Fruit fly (Drosophila melanogaster) whole organism, embryonic: ENCODE results near the gene Rh2.

Experiments
- Bgb ChIP-seq: fragments of 200-800 bp; sonication (Bioruptor generic); IDR thresholded peaks from 2 replicates; pipeline ENCODE4 v1.3.6; 2022; ENCODE audit warnings: missing biosample characterization, missing genetic modification characterization; ENCODE audit not compliant: partially characterized antibody
- BtbVII ChIP-seq: fragments of 200-800 bp; sonication (Bioruptor generic); optimal IDR thresholded peaks from 3 replicates; lab custom pipeline; 2017; ENCODE audit warnings: missing biosample characterization, mild to moderate bottlenecking, missing genetic modification characterization
- CG12104 ChIP-seq: fragments of 200-800 bp; sonication (Bioruptor generic); optimal IDR thresholded peaks from 3 replicates; lab custom pipeline; 2016; ENCODE audit warnings: missing biosample characterization, missing genetic modification characterization
- CG12769 ChIP-seq: fragments of 200-800 bp; sonication (Bioruptor generic); optimal IDR thresholded peaks from 2 replicates; lab custom pipeline; 2019; ENCODE audit warnings: missing biosample characterization, mild to moderate bottlenecking, missing genetic modification characterization, moderate library complexity
- CG14965 ChIP-seq: fragments of 200-800 bp; sonication (Bioruptor generic); optimal IDR thresholded peaks from 2 replicates; lab custom pipeline; 2016; ENCODE audit warnings: missing biosample characterization, missing genetic modification characterization, borderline replicate concordance
- CG1529 ChIP-seq: fragments of 200-800 bp; sonication (Bioruptor generic); optimal IDR thresholded peaks from 3 replicates; lab custom pipeline; 2018; ENCODE audit warnings: missing biosample characterization, missing genetic modification characterization
- CG15601 ChIP-seq: fragments of 200-800 bp; sonication (Bioruptor generic); optimal IDR thresholded peaks from 3 replicates; lab custom pipeline; 2019; ENCODE audit warnings: missing biosample characterization, mild to moderate bottlenecking, missing genetic modification characterization, moderate library complexity
- CG17186 ChIP-seq: fragments of 200-800 bp; sonication (Bioruptor generic); optimal IDR thresholded peaks from 3 replicates; lab custom pipeline; 2017; ENCODE audit warnings: missing biosample characterization, missing genetic modification reagents, missing genetic modification characterization
- CG17802 ChIP-seq: fragments of 200-800 bp; sonication (Bioruptor generic); optimal IDR thresholded peaks from 2 replicates; lab custom pipeline; 2018; ENCODE audit warnings: missing biosample characterization, mild to moderate bottlenecking, missing genetic modification characterization, moderate library complexity
- CG18619 ChIP-seq: fragments of 200-800 bp; sonication (Bioruptor generic); optimal IDR thresholded peaks from 3 replicates; lab custom pipeline; 2017; ENCODE audit warnings: missing biosample characterization, mild to moderate bottlenecking, missing genetic modification characterization
- CG31365 ChIP-seq: fragments of 200-800 bp; sonication (Bioruptor generic); optimal IDR thresholded peaks from 2 replicates; lab custom pipeline; 2018; ENCODE audit warnings: missing biosample characterization, mild to moderate bottlenecking, missing genetic modification characterization
- CG31388 ChIP-seq: fragments of 200-800 bp; sonication (Bioruptor generic); optimal IDR thresholded peaks from 2 replicates; lab custom pipeline; 2016; ENCODE audit warnings: missing biosample characterization, missing genetic modification characterization
- CG34422 ChIP-seq: fragments of 200-800 bp; sonication (Bioruptor generic); IDR thresholded peaks from 3 replicates; pipeline ENCODE4 v1.3.6; 2022; ENCODE audit warnings: missing biosample characterization, missing genetic modification characterization
- CG4360 ChIP-seq: fragments of 200-800 bp; sonication (Bioruptor generic); IDR thresholded peaks from 2 replicates; pipeline ENCODE4 v1.3.6; 2022; ENCODE audit warnings: missing biosample characterization, missing genetic modification characterization
- CG4424 ChIP-seq: fragments of 200-800 bp; sonication (Bioruptor generic); optimal IDR thresholded peaks from 3 replicates; lab custom pipeline; 2016; ENCODE audit warnings: missing biosample characterization, missing genetic modification characterization
- CG7745 ChIP-seq: fragments of 200-800 bp; sonication (Bioruptor generic); optimal IDR thresholded peaks from 2 replicates; lab custom pipeline; 2018; ENCODE audit warnings: missing biosample characterization, mild to moderate bottlenecking, missing genetic modification characterization, moderate library complexity
- CG8388 ChIP-seq: fragments of 200-800 bp; sonication (Bioruptor generic); optimal IDR thresholded peaks from 2 replicates; lab custom pipeline; 2019; ENCODE audit warnings: missing biosample characterization, mild to moderate bottlenecking, missing genetic modification characterization, moderate library complexity
- CG8478 ChIP-seq: fragments of >200 bp; optimal IDR thresholded peaks from 2 replicates; lab custom pipeline; 2018
- CG9609 ChIP-seq: fragments of 200-800 bp; sonication (Bioruptor generic); optimal IDR thresholded peaks from 3 replicates; lab custom pipeline; 2016; ENCODE audit warnings: missing biosample characterization, missing genetic modification characterization
- CG9817 ChIP-seq: fragments of 200-800 bp; sonication (Bioruptor generic); optimal IDR thresholded peaks from 2 replicates; lab custom pipeline; 2018; ENCODE audit warnings: missing biosample characterization, mild to moderate bottlenecking, missing genetic modification characterization, moderate library complexity
- Chrac-16 ChIP-seq: fragments of 200-800 bp; sonication (Bioruptor generic); optimal IDR thresholded peaks from 3 replicates; lab custom pipeline; 2016; ENCODE audit warnings: missing biosample characterization, missing genetic modification characterization
- Dip3 ChIP-seq: fragments of 200-800 bp; sonication (Bioruptor generic); optimal IDR thresholded peaks from 3 replicates; lab custom pipeline; 2016; ENCODE audit warnings: missing biosample characterization, missing genetic modification characterization
- Elba2 ChIP-seq: fragments of 200-800 bp; sonication (Bioruptor generic); optimal IDR thresholded peaks from 3 replicates; lab custom pipeline; 2016; ENCODE audit warnings: missing biosample characterization, missing genetic modification characterization
- Hmx ChIP-seq: fragments of 200-800 bp; sonication (Bioruptor generic); optimal IDR thresholded peaks from 2 replicates; lab custom pipeline; 2016; ENCODE audit warnings: missing biosample characterization, missing genetic modification characterization
- Nf-YA ChIP-seq: fragments of 200-800 bp; sonication (Bioruptor generic); IDR thresholded peaks from 2 replicates; pipeline ENCODE4 v1.3.6; 2022; ENCODE audit warnings: missing biosample characterization, missing genetic modification characterization
- Nf-YB ChIP-seq: fragments of 200-800 bp; sonication (Bioruptor generic); optimal IDR thresholded peaks from 3 replicates; lab custom pipeline; 2019; ENCODE audit warnings: missing biosample characterization, mild to moderate bottlenecking, missing genetic modification characterization, moderate library complexity
- Nf-YC ChIP-seq: fragments of 200-800 bp; optimal IDR thresholded peaks from 3 replicates; lab custom pipeline; 2019; ENCODE audit warnings: missing biosample characterization, mild to moderate bottlenecking, missing genetic modification characterization, moderate library complexity
- Side ChIP-seq: fragments of 200-800 bp; sonication (Bioruptor generic); optimal IDR thresholded peaks from 2 replicates; lab custom pipeline; 2016; ENCODE audit warnings: missing biosample characterization, missing genetic modification characterization
- Sox100B ChIP-seq: fragments of 200-800 bp; sonication (Bioruptor generic); optimal IDR thresholded peaks from 3 replicates; lab custom pipeline; 2018; ENCODE audit warnings: missing biosample characterization, mild to moderate bottlenecking, missing genetic modification characterization
- Ssrp ChIP-seq: fragments of 200-800 bp; sonication (Bioruptor generic); optimal IDR thresholded peaks from 2 replicates; lab custom pipeline; 2018; ENCODE audit warnings: missing biosample characterization, mild to moderate bottlenecking, missing genetic modification characterization, moderate library complexity
- ap ChIP-seq: fragments of 200-800 bp; sonication (Bioruptor generic); IDR thresholded peaks from 2 replicates; pipeline ENCODE4 v1.3.6; 2022; ENCODE audit warnings: missing biosample characterization, missing genetic modification characterization
- ash1 ChIP-seq: fragments of 200-800 bp; sonication (Bioruptor generic); optimal IDR thresholded peaks from 2 replicates; lab custom pipeline; 2018; ENCODE audit warnings: missing biosample characterization, mild to moderate bottlenecking, missing genetic modification characterization
- btn ChIP-seq: fragments of 200-800 bp; sonication (Bioruptor generic); optimal IDR thresholded peaks from 2 replicates; lab custom pipeline; 2016; ENCODE audit warnings: missing biosample characterization, missing genetic modification characterization
- chif ChIP-seq, 2 experiments: fragments of 200-800 bp; sonication (Bioruptor generic); optimal IDR thresholded peaks; 3 replicates each; lab custom pipeline; 2016; ENCODE audit warnings: missing biosample characterization in 2 of 2, missing genetic modification characterization in 2 of 2
- da ChIP-seq: fragments of 200-800 bp; sonication (Bioruptor generic); optimal IDR thresholded peaks from 2 replicates; lab custom pipeline; 2016; ENCODE audit warnings: missing biosample characterization, missing genetic modification characterization
- eyg ChIP-seq: fragments of 200-800 bp; sonication (Bioruptor generic); optimal IDR thresholded peaks from 3 replicates; lab custom pipeline; 2016; ENCODE audit warnings: missing biosample characterization, missing genetic modification characterization
- ftz-f1 ChIP-seq: fragments of 200-800 bp; sonication (Bioruptor generic); optimal IDR thresholded peaks from 2 replicates; lab custom pipeline; 2016; ENCODE audit warnings: missing biosample characterization, missing genetic modification characterization
- fu2 ChIP-seq: fragments of 200-800 bp; sonication (Bioruptor generic); optimal IDR thresholded peaks from 2 replicates; lab custom pipeline; 2016; ENCODE audit warnings: missing biosample characterization, missing genetic modification characterization
- ham ChIP-seq: fragments of 200-800 bp; sonication (Bioruptor generic); IDR thresholded peaks from 2 replicates; pipeline ENCODE4 v1.3.6; 2022; ENCODE audit warnings: missing biosample characterization, missing genetic modification characterization
- hth ChIP-seq: fragments of >200 bp; optimal IDR thresholded peaks from 2 replicates; lab custom pipeline; 2017; ENCODE audit warnings: inconsistent platforms
- jing ChIP-seq: fragments of 200-800 bp; sonication (Bioruptor generic); optimal IDR thresholded peaks from 2 replicates; lab custom pipeline; 2018; ENCODE audit warnings: missing biosample characterization, mild to moderate bottlenecking, missing genetic modification characterization
- lilli ChIP-seq: fragments of 200-800 bp; sonication (Bioruptor generic); optimal IDR thresholded peaks from 3 replicates; lab custom pipeline; 2016; ENCODE audit warnings: missing biosample characterization, missing genetic modification characterization
- mld ChIP-seq: fragments of 200-800 bp; sonication (Bioruptor generic); IDR thresholded peaks from 3 replicates; pipeline ENCODE4 v1.3.6; 2022; ENCODE audit warnings: missing biosample characterization, missing genetic modification characterization; ENCODE audit not compliant: partially characterized antibody
- pnt ChIP-seq: fragments of 200-800 bp; sonication (Bioruptor generic); optimal IDR thresholded peaks from 3 replicates; lab custom pipeline; 2016; ENCODE audit warnings: missing biosample characterization, missing genetic modification characterization
- rib ChIP-seq: fragments of 200-800 bp; sonication (Bioruptor generic); IDR thresholded peaks from 2 replicates; pipeline ENCODE4 v1.3.6; 2022; ENCODE audit warnings: missing biosample characterization, missing genetic modification characterization
- salm ChIP-seq: fragments of 200-800 bp; sonication (Bioruptor generic); optimal IDR thresholded peaks from 2 replicates; lab custom pipeline; 2018; ENCODE audit warnings: missing biosample characterization, mild to moderate bottlenecking, missing genetic modification characterization
- schlank ChIP-seq: fragments of 200-800 bp; sonication (Bioruptor generic); optimal IDR thresholded peaks from 2 replicates; lab custom pipeline; 2018; ENCODE audit warnings: missing biosample characterization, mild to moderate bottlenecking, missing genetic modification characterization
- sima ChIP-seq: fragments of 200-800 bp; sonication (Bioruptor generic); optimal IDR thresholded peaks from 2 replicates; lab custom pipeline; 2016; ENCODE audit warnings: missing biosample characterization, missing genetic modification characterization
- sna ChIP-seq: fragments of 200-800 bp; sonication (Bioruptor generic); IDR thresholded peaks from 2 replicates; pipeline ENCODE4 v1.3.6; 2022; ENCODE audit warnings: missing biosample characterization, missing genetic modification characterization; ENCODE audit not compliant: partially characterized antibody
- sqz ChIP-seq: fragments of 200-800 bp; sonication (Bioruptor generic); optimal IDR thresholded peaks from 3 replicates; lab custom pipeline; 2018; ENCODE audit warnings: missing biosample characterization, mild to moderate bottlenecking, missing genetic modification characterization

Gene Rh2

dm6 chr3R:18928918-18929705 lies 29.9 kb downstream of the Rh2 start, which contains the start of gene CG42613 (continued):
- TF ChIP-seq CG17186 (GFP tag; lab: Kevin White, UChicago), result peak; percentile 72
- TF ChIP-seq btn (GFP tag; lab: Kevin White, UChicago), result no peak
- no peak for TF ChIP-seq Nf-YC
- TF ChIP-seq da, result no peak
- peak; percentile 25; the same call in 1 of the 3 replicates for TF ChIP-seq mld
- TF ChIP-seq CG15601 (tag; lab: Kevin White, UChicago), result peak; percentile 99
- peak; percentile 77 for TF ChIP-seq CG17802 (tag; lab: Kevin White, UChicago)
- TF ChIP-seq CG7745, result no peak
- TF ChIP-seq CG9609 (GFP tag; lab: Kevin White, UChicago), result peak; percentile 72
- TF ChIP-seq Sox100B (GFP tag; lab: Kevin White, UChicago), result peak; percentile 76
- no peak for TF ChIP-seq hth (lab: Kevin White, UChicago)
- TF ChIP-seq CG4424 (GFP tag; lab: Kevin White, UChicago), result peak; percentile 61
- TF ChIP-seq Elba2 (GFP tag; lab: Kevin White, UChicago), result no peak
- TF ChIP-seq CG14965, result peak; percentile 57
- TF ChIP-seq chif (GFP tag; optimal IDR thresholded peaks at IDR 0.05; lab: Kevin White, UChicago), result peak; percentile 27 to 52
- TF ChIP-seq Ssrp (tag; lab: Kevin White, UChicago), result peak; percentile 26
- peak; percentile 42; the same call in 1 of the 2 replicates for TF ChIP-seq CG4360 (GFP tag; lab: Robert Waterston, UW)
- no peak for TF ChIP-seq lilli (GFP tag; lab: Kevin White, UChicago)
- TF ChIP-seq BtbVII, result peak; percentile 71
- peak; percentile 12 for TF ChIP-seq CG12769 (tag; lab: Kevin White, UChicago)
- TF ChIP-seq CG8388 (GFP tag; lab: Kevin White, UChicago), result peak; percentile 58
- peak; percentile 27 for TF ChIP-seq CG1529
- TF ChIP-seq ham, result no peak
- TF ChIP-seq salm, result peak; percentile 47
- TF ChIP-seq CG31365 (tag; lab: Kevin White, UChicago), result peak; percentile 69
- peak; percentile 25 for TF ChIP-seq jing (GFP tag; lab: Kevin White, UChicago)
- TF ChIP-seq fu2 (GFP tag; lab: Kevin White, UChicago), result no peak
- peak; percentile 6 for TF ChIP-seq sima (GFP tag; lab: Kevin White, UChicago)
- 0 out of 2 replicates have a peak, but pooled peaks have one; percentile 8 for TF ChIP-seq rib (GFP tag; lab: Robert Waterston, UW)
- no peak for TF ChIP-seq Hmx (GFP tag; lab: Kevin White, UChicago)
- no peak for TF ChIP-seq Nf-YB (GFP tag; lab: Kevin White, UChicago)
- no peak for TF ChIP-seq ash1 (GFP tag; lab: Kevin White, UChicago)
- TF ChIP-seq CG18619, result peak; percentile 64
- peak; percentile 62 for TF ChIP-seq CG9817 (tag; lab: Kevin White, UChicago)
- peak; percentile 63 for TF ChIP-seq Bgb
- no peak for TF ChIP-seq pnt (GFP tag; lab: Kevin White, UChicago)
- no peak for TF ChIP-seq sqz (GFP tag; lab: Kevin White, UChicago)
- peak; percentile 56; the same call in 2 of the 3 replicates for TF ChIP-seq CG34422 (GFP tag; lab: Robert Waterston, UW)
- TF ChIP-seq sna (GFP tag; lab: Robert Waterston, UW), result no peak
- TF ChIP-seq schlank, result peak; percentile 74
- TF ChIP-seq Nf-YA (GFP tag; lab: Robert Waterston, UW), result peak; percentile 64; the same call in 1 of the 2 replicates
- TF ChIP-seq Dip3 (GFP tag; lab: Kevin White, UChicago), result peak; percentile 18
- peak; percentile 41; the same call in 1 of the 2 replicates for TF ChIP-seq ap (GFP tag; lab: Robert Waterston, UW)
- peak; percentile 65 for TF ChIP-seq CG12104 (GFP tag; lab: Kevin White, UChicago)
- TF ChIP-seq Side (GFP tag; lab: Kevin White, UChicago), result peak; percentile 70
- TF ChIP-seq ftz-f1 (GFP tag; lab: Kevin White, UChicago), result no peak
- TF ChIP-seq eyg, result peak; percentile 74
- TF ChIP-seq Chrac-16 (GFP tag; lab: Kevin White, UChicago), result no peak
- TF ChIP-seq CG8478 (lab: Kevin White, UChicago), result no peak
- TF ChIP-seq CG31388 (GFP tag; lab: Kevin White, UChicago), result no peak
